Fruit fly (Drosophila melanogaster) whole organism, embryonic: ENCODE measurements around the gene CG18135.

Source experiments
- CG1024 ChIP-seq: fragments of 200-800 bp; sonication (Bioruptor generic); IDR thresholded peaks from 2 replicates; pipeline ENCODE4 v1.3.6; 2022; ENCODE audit warnings: missing biosample characterization, missing genetic modification characterization
- CG10274 ChIP-seq: fragments of 200-800 bp; sonication (Bioruptor generic); optimal IDR thresholded peaks from 3 replicates; lab custom pipeline; 2017; ENCODE audit warnings: missing biosample characterization, mild to moderate bottlenecking, missing genetic modification characterization
- CG10565 ChIP-seq: fragments of 200-800 bp; sonication (Bioruptor generic); optimal IDR thresholded peaks from 3 replicates; lab custom pipeline; 2016; ENCODE audit warnings: missing biosample characterization, mild to moderate bottlenecking, missing genetic modification characterization
- CG11398 ChIP-seq: fragments of 200-800 bp; sonication (Bioruptor generic); optimal IDR thresholded peaks from 2 replicates; lab custom pipeline; 2016; ENCODE audit warnings: missing biosample characterization, missing genetic modification characterization
- CG11723 ChIP-seq: fragments of 200-800 bp; sonication (Bioruptor generic); optimal IDR thresholded peaks from 2 replicates; lab custom pipeline; 2017; ENCODE audit warnings: missing biosample characterization, mild to moderate bottlenecking, missing genetic modification characterization
- CG12155 ChIP-seq: fragments of 200-800 bp; sonication (Bioruptor generic); optimal IDR thresholded peaks from 3 replicates; lab custom pipeline; 2016; ENCODE audit warnings: missing biosample characterization, missing genetic modification characterization
- CG13624 ChIP-seq: fragments of 200-800 bp; sonication (Bioruptor generic); optimal IDR thresholded peaks from 2 replicates; lab custom pipeline; 2016; ENCODE audit warnings: missing biosample characterization, missing genetic modification characterization
- CG15011 ChIP-seq: fragments of 200-800 bp; sonication (Bioruptor generic); optimal IDR thresholded peaks from 3 replicates; lab custom pipeline; 2018; ENCODE audit warnings: missing biosample characterization, mild to moderate bottlenecking, missing genetic modification characterization
- CG15073 ChIP-seq: fragments of 200-800 bp; sonication (Bioruptor generic); optimal IDR thresholded peaks from 2 replicates; lab custom pipeline; 2016; ENCODE audit warnings: missing biosample characterization, missing genetic modification characterization
- CG16779 ChIP-seq: fragments of 200-800 bp; sonication (Bioruptor generic); IDR thresholded peaks from 2 replicates; pipeline ENCODE4 v1.3.6; 2022; ENCODE audit warnings: missing biosample characterization, missing genetic modification characterization
- CG17186 ChIP-seq: fragments of 200-800 bp; sonication (Bioruptor generic); optimal IDR thresholded peaks from 3 replicates; lab custom pipeline; 2017; ENCODE audit warnings: missing biosample characterization, missing genetic modification reagents, missing genetic modification characterization
- CG17912 ChIP-seq: fragments of 200-800 bp; sonication (Bioruptor generic); optimal IDR thresholded peaks from 2 replicates; lab custom pipeline; 2018; ENCODE audit warnings: missing biosample characterization, mild to moderate bottlenecking, missing genetic modification characterization
- CG2199 ChIP-seq: fragments of 200-800 bp; sonication (Bioruptor generic); IDR thresholded peaks from 3 replicates; pipeline ENCODE4 v1.3.6; 2022; ENCODE audit warnings: missing biosample characterization, missing genetic modification characterization
- CG42726 ChIP-seq: fragments of 200-800 bp; sonication (Bioruptor generic); IDR thresholded peaks from 2 replicates; pipeline ENCODE4 v1.3.6; 2022; ENCODE audit warnings: missing biosample characterization, missing genetic modification characterization; ENCODE audit not compliant: partially characterized antibody
- CG4820 ChIP-seq: fragments of 200-800 bp; sonication (Bioruptor generic); optimal IDR thresholded peaks from 3 replicates; lab custom pipeline; 2016; ENCODE audit warnings: missing biosample characterization, missing genetic modification characterization
- CG5180 ChIP-seq: fragments of 200-800 bp; sonication (Bioruptor generic); optimal IDR thresholded peaks from 3 replicates; lab custom pipeline; 2017; ENCODE audit warnings: missing biosample characterization, missing genetic modification characterization, mild to moderate bottlenecking, moderate library complexity, missing genetic modification reagents
- CG6683 ChIP-seq: fragments of 200-800 bp; sonication (Bioruptor generic); optimal IDR thresholded peaks from 2 replicates; lab custom pipeline; 2017; ENCODE audit warnings: missing biosample characterization, mild to moderate bottlenecking, missing genetic modification characterization, missing genetic modification reagents
- CG7786 ChIP-seq: fragments of 200-800 bp; sonication (Bioruptor generic); optimal IDR thresholded peaks from 2 replicates; lab custom pipeline; 2016; ENCODE audit warnings: missing biosample characterization, missing genetic modification characterization
- CG8765 ChIP-seq: fragments of 200-800 bp; sonication (Bioruptor generic); IDR thresholded peaks from 2 replicates; pipeline ENCODE4 v1.3.6; 2022; ENCODE audit warnings: missing biosample characterization, missing genetic modification characterization
- CG9437 ChIP-seq: fragments of 200-800 bp; sonication (Bioruptor generic); optimal IDR thresholded peaks from 2 replicates; lab custom pipeline; 2018; ENCODE audit warnings: missing biosample characterization, mild to moderate bottlenecking, missing genetic modification characterization
- CG9817 ChIP-seq: fragments of 200-800 bp; sonication (Bioruptor generic); optimal IDR thresholded peaks from 2 replicates; lab custom pipeline; 2018; ENCODE audit warnings: missing biosample characterization, mild to moderate bottlenecking, missing genetic modification characterization, moderate library complexity
- Camta ChIP-seq: fragments of 200-800 bp; sonication (Bioruptor generic); optimal IDR thresholded peaks from 2 replicates; lab custom pipeline; 2016; ENCODE audit warnings: missing biosample characterization, missing genetic modification characterization
- CrebB ChIP-seq: fragments of 200-800 bp; sonication (Bioruptor generic); optimal IDR thresholded peaks from 3 replicates; lab custom pipeline; 2018; ENCODE audit warnings: missing biosample characterization, mild to moderate bottlenecking, missing genetic modification characterization
- Dfd ChIP-seq, 2 experiments: fragments of >200 bp; optimal IDR thresholded peaks; 2 replicates each; lab custom pipeline; 2017; ENCODE audit warnings: missing biosample characterization in 2 of 2, missing genetic modification characterization in 2 of 2
- Dip3 ChIP-seq: fragments of 200-800 bp; sonication (Bioruptor generic); optimal IDR thresholded peaks from 3 replicates; lab custom pipeline; 2016; ENCODE audit warnings: missing biosample characterization, missing genetic modification characterization
- Elba2 ChIP-seq: fragments of 200-800 bp; sonication (Bioruptor generic); optimal IDR thresholded peaks from 3 replicates; lab custom pipeline; 2016; ENCODE audit warnings: missing biosample characterization, missing genetic modification characterization
- Gug ChIP-seq: fragments of 200-800 bp; sonication (Bioruptor generic); IDR thresholded peaks from 4 replicates; pipeline ENCODE4 v1.3.6; 2022; ENCODE audit warnings: missing biosample characterization, missing genetic modification characterization
- Hmr ChIP-seq: fragments of 200-800 bp; sonication (Bioruptor generic); optimal IDR thresholded peaks from 3 replicates; lab custom pipeline; 2017; ENCODE audit warnings: mild to moderate bottlenecking, missing biosample characterization, missing genetic modification reagents, missing genetic modification characterization
- Jarid2 ChIP-seq: fragments of 200-800 bp; sonication (Bioruptor generic); optimal IDR thresholded peaks from 3 replicates; lab custom pipeline; 2017; ENCODE audit warnings: mild to moderate bottlenecking, missing biosample characterization, missing genetic modification reagents, missing genetic modification characterization
- Mes4 ChIP-seq: fragments of 200-800 bp; sonication (Bioruptor generic); optimal IDR thresholded peaks from 2 replicates; lab custom pipeline; 2016; ENCODE audit warnings: missing biosample characterization, missing genetic modification characterization
- Ptx1 ChIP-seq: fragments of 200-800 bp; sonication (Bioruptor generic); IDR thresholded peaks from 2 replicates; pipeline ENCODE4 v1.3.6; 2022; ENCODE audit warnings: missing biosample characterization, missing genetic modification characterization
- Sry-δ ChIP-seq: fragments of 200-800 bp; sonication (Bioruptor generic); optimal IDR thresholded peaks from 2 replicates; lab custom pipeline; 2016; ENCODE audit warnings: missing biosample characterization, missing genetic modification characterization
- ash1 ChIP-seq: fragments of 200-800 bp; sonication (Bioruptor generic); optimal IDR thresholded peaks from 2 replicates; lab custom pipeline; 2018; ENCODE audit warnings: missing biosample characterization, mild to moderate bottlenecking, missing genetic modification characterization
- btn ChIP-seq: fragments of 200-800 bp; sonication (Bioruptor generic); optimal IDR thresholded peaks from 2 replicates; lab custom pipeline; 2016; ENCODE audit warnings: missing biosample characterization, missing genetic modification characterization
- chm ChIP-seq: fragments of 200-800 bp; sonication (Bioruptor generic); IDR thresholded peaks from 2 replicates; pipeline ENCODE4 v1.3.6; 2022; ENCODE audit warnings: missing biosample characterization, missing genetic modification characterization
- ci ChIP-seq: fragments of 200-800 bp; sonication (Bioruptor generic); IDR thresholded peaks from 3 replicates; pipeline ENCODE4 v1.3.6; 2022; ENCODE audit warnings: missing biosample characterization, missing genetic modification characterization
- cwo ChIP-seq: fragments of 200-800 bp; sonication (Bioruptor generic); optimal IDR thresholded peaks from 3 replicates; lab custom pipeline; 2017; ENCODE audit warnings: missing biosample characterization, missing genetic modification characterization, mild to moderate bottlenecking, moderate library complexity, missing genetic modification reagents
- da ChIP-seq: fragments of 200-800 bp; sonication (Bioruptor generic); optimal IDR thresholded peaks from 2 replicates; lab custom pipeline; 2016; ENCODE audit warnings: missing biosample characterization, missing genetic modification characterization
- dmrt11E ChIP-seq: fragments of 200-800 bp; sonication (Bioruptor generic); optimal IDR thresholded peaks from 3 replicates; lab custom pipeline; 2018; ENCODE audit warnings: missing biosample characterization, mild to moderate bottlenecking, missing genetic modification characterization, moderate library complexity
- eve ChIP-seq, 2 experiments: fragments of >200 bp; optimal IDR thresholded peaks; 2 replicates each; lab custom pipeline; 2017; ENCODE audit warnings: missing biosample characterization in 2 of 2, missing genetic modification characterization in 2 of 2
- gem ChIP-seq: fragments of 200-800 bp; sonication (Bioruptor generic); optimal IDR thresholded peaks from 2 replicates; lab custom pipeline; 2019; ENCODE audit warnings: missing biosample characterization, mild to moderate bottlenecking, missing genetic modification characterization, moderate library complexity
- gro ChIP-seq: fragments of 200-800 bp; sonication (Bioruptor generic); optimal IDR thresholded peaks from 2 replicates; lab custom pipeline; 2016; ENCODE audit warnings: missing biosample characterization, missing genetic modification characterization
- hbn ChIP-seq: fragments of 200-800 bp; sonication (Bioruptor generic); IDR thresholded peaks from 2 replicates; pipeline ENCODE4 v1.3.6; 2022; ENCODE audit warnings: missing biosample characterization, missing genetic modification characterization; ENCODE audit not compliant: partially characterized antibody
- knrl ChIP-seq: fragments of 200-800 bp; sonication (Bioruptor generic); IDR thresholded peaks from 3 replicates; pipeline ENCODE4 v1.3.6; 2022; ENCODE audit warnings: missing biosample characterization, missing genetic modification characterization; ENCODE audit not compliant: partially characterized antibody
- maf-S ChIP-seq: fragments of 200-800 bp; sonication (Bioruptor generic); optimal IDR thresholded peaks from 2 replicates; lab custom pipeline; 2016; ENCODE audit warnings: missing biosample characterization, missing genetic modification characterization
- pzg ChIP-seq: fragments of 200-800 bp; sonication (Bioruptor generic); optimal IDR thresholded peaks from 3 replicates; lab custom pipeline; 2018; ENCODE audit warnings: missing biosample characterization, mild to moderate bottlenecking, missing genetic modification characterization, moderate library complexity
- sug ChIP-seq: fragments of 200-800 bp; optimal IDR thresholded peaks from 2 replicates; lab custom pipeline; 2019; ENCODE audit warnings: missing biosample characterization, mild to moderate bottlenecking, missing genetic modification characterization, moderate library complexity
- vfl ChIP-seq: fragments of 200-800 bp; sonication (Bioruptor generic); optimal IDR thresholded peaks from 2 replicates; lab custom pipeline; 2016; ENCODE audit warnings: missing biosample characterization, missing genetic modification characterization
- vnd ChIP-seq: fragments of 200-800 bp; sonication (Bioruptor generic); IDR thresholded peaks from 3 replicates; pipeline ENCODE4 v1.3.6; 2022; ENCODE audit warnings: missing biosample characterization, missing genetic modification characterization; ENCODE audit not compliant: partially characterized antibody

Gene CG18135

DNA sequence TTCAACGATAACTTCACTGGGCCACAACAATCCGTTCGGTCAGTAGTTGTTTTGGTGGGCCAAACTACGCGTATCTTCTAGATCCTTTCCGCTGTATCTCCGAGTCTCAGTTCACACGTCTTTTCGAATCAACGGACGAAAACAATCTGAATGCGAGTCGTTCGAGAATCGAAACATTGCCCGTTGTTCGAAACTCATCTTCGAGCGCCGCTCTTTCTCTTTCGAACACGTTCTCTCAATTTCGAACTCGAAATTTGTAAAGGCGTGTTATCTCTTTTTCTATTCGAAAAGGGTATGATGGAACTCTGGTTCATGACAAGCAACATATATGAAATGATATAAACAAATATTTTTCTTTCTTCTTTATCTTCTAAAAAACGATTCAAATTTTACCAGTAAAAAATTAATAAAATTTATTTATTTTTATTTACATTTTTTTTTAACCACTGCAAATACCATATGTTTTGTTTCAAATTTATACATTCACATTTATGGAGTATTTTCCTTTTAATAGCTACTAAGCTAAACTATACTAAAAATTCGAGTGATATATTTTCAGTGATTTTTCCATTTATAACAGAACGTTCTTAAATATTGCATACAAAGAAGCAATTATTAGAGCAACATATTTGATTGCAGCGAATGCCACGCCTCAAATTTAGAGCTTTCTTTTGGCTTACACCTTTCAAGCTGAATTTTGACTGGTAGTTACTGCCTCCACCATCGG is 47.4 kb upstream of the CG18135 start, which contains the start of gene nkd (continued):
- TF ChIP-seq gro (GFP tag; lab: Kevin White, UChicago) (peak; percentile 86), vnd (no peak), maf-S (GFP tag; lab: Kevin White, UChicago) (peak; percentile 53), knrl (no peak; the same call in 2 of the 3 replicates), da (GFP tag; lab: Kevin White, UChicago) (peak; percentile 36), CG8765 (GFP tag; lab: Robert Waterston, UW) (peak; percentile 68; the same call in 1 of the 2 replicates), pzg (GFP tag; lab: Kevin White, UChicago) (no peak), ci (GFP tag; lab: Robert Waterston, UW) (peak; percentile 96), Hmr (peak; percentile 87), ash1 (peak; percentile 62), CG10274 (GFP tag; lab: Kevin White, UChicago) (no peak), btn (GFP tag; lab: Kevin White, UChicago) (no peak), CG42726 (GFP tag; lab: Robert Waterston, UW) (peak; percentile 65; the same call in 1 of the 2 replicates), CG11723 (GFP tag; lab: Kevin White, UChicago) (peak; percentile 60), CG2199 (peak; percentile 96), chm (GFP tag; lab: Robert Waterston, UW) (peak; percentile 95), Dip3 (peak; percentile 50), Gug (peak; percentile 64; the same call in 3 of the 4 replicates), CG17186 (GFP tag; lab: Kevin White, UChicago) (no peak), CG4820 (GFP tag; lab: Kevin White, UChicago) (peak; percentile 66), CG11398 (GFP tag; lab: Kevin White, UChicago) (peak; percentile 61), CG9437 (GFP tag; lab: Kevin White, UChicago) (peak; percentile 85), dmrt11E (tag; lab: Kevin White, UChicago) (peak; percentile 91), Jarid2 (peak; percentile 99), CG10565 (no peak), Mes4 (peak; percentile 54), CG16779 (GFP tag; lab: Robert Waterston, UW) (peak; percentile 79), eve (GFP tag; optimal IDR thresholded peaks at IDR 0.05; lab: Kevin White, UChicago) (no peak), sug (tag; lab: Kevin White, UChicago) (peak; percentile 70), CG6683 (peak; percentile 60), Camta (GFP tag; lab: Kevin White, UChicago) (peak; percentile 57), Ptx1 (GFP tag; lab: Robert Waterston, UW) (peak; percentile 91), vfl (GFP tag; lab: Kevin White, UChicago) (peak; percentile 76), gem (tag; lab: Kevin White, UChicago) (peak; percentile 96), CG15011 (peak; percentile 18), Sry-δ (GFP tag; lab: Kevin White, UChicago) (no peak), CrebB (tag; lab: Kevin White, UChicago) (peak; percentile 86), hbn (GFP tag; lab: Robert Waterston, UW) (peak; percentile 18; the same call in 1 of the 2 replicates), CG15073 (GFP tag; lab: Kevin White, UChicago) (peak; percentile 36), cwo (GFP tag; lab: Kevin White, UChicago) (peak; percentile 80), CG5180 (GFP tag; lab: Kevin White, UChicago) (peak; percentile 64), CG13624 (peak; percentile 67), CG9817 (tag; lab: Kevin White, UChicago) (peak; percentile 70), Dfd (GFP tag; optimal IDR thresholded peaks at IDR 0.05; lab: Kevin White, UChicago) (no peak), CG17912 (GFP tag; lab: Kevin White, UChicago) (peak; percentile 58), CG7786 (GFP tag; lab: Kevin White, UChicago) (peak; percentile 66), CG12155 (peak; percentile 89), Elba2 (GFP tag; lab: Kevin White, UChicago) (peak; percentile 19), CG1024 (peak; percentile 86)
